Fruit fly (Drosophila melanogaster) whole organism, wandering third instar larva: ENCODE measurements around the gene mio.

ENCODE experiments used
- Abd-B ChIP-seq: fragments of >200 bp; optimal IDR thresholded peaks from 2 replicates; lab custom pipeline; 2017; ENCODE audit warnings: missing biosample characterization, missing genetic modification characterization
- CG32264 ChIP-seq: fragments of 200-800 bp; sonication (Bioruptor generic); optimal IDR thresholded peaks from 2 replicates; lab custom pipeline; 2016; ENCODE audit warnings: missing biosample characterization, missing genetic modification characterization
- CG9705 ChIP-seq: fragments of 200-800 bp; sonication (Bioruptor generic); optimal IDR thresholded peaks from 2 replicates; lab custom pipeline; 2018; ENCODE audit warnings: missing biosample characterization, mild to moderate bottlenecking, missing genetic modification characterization
- CrebA ChIP-seq: fragments of 200-800 bp; sonication (Bioruptor generic); optimal IDR thresholded peaks from 2 replicates; lab custom pipeline; 2016; ENCODE audit warnings: missing biosample characterization, mild to moderate bottlenecking, missing genetic modification characterization, borderline replicate concordance
- Dif ChIP-seq: fragments of 200-275, 200-300 bp; sonication (Bioruptor generic); optimal IDR thresholded peaks from 2 replicates; lab custom pipeline; 2018; ENCODE audit warnings: missing biosample characterization, missing genetic modification characterization; ENCODE audit not compliant: partially characterized antibody
- GATAd ChIP-seq: sonication (Bioruptor generic); optimal IDR thresholded peaks from 2 replicates; lab custom pipeline; 2016; ENCODE audit warnings: missing biosample characterization, missing genetic modification characterization
- HLH106 ChIP-seq: fragments of 200-800 bp; optimal IDR thresholded peaks from 3 replicates; lab custom pipeline; 2019; ENCODE audit warnings: missing biosample characterization, mild to moderate bottlenecking, missing genetic modification characterization, moderate library complexity
- Hnf4 ChIP-seq: fragments of 200-800 bp; sonication (Bioruptor generic); optimal IDR thresholded peaks from 2 replicates; lab custom pipeline; 2016; ENCODE audit warnings: missing biosample characterization, mild to moderate bottlenecking, missing genetic modification characterization
- Hr78 ChIP-seq: fragments of >200 bp; optimal IDR thresholded peaks from 2 replicates; lab custom pipeline; 2017; ENCODE audit warnings: missing biosample characterization, missing genetic modification characterization
- Hr83 ChIP-seq: fragments of 200-300 bp; sonication (Bioruptor generic); optimal IDR thresholded peaks from 2 replicates; lab custom pipeline; 2016; ENCODE audit warnings: missing biosample characterization, mild to moderate bottlenecking, missing genetic modification characterization, moderate library complexity; ENCODE audit not compliant: poor library complexity, severe bottlenecking
- Jra ChIP-seq: sonication (Bioruptor generic); optimal IDR thresholded peaks from 2 replicates; lab custom pipeline; 2016; ENCODE audit warnings: missing biosample characterization, missing genetic modification characterization
- Mio ChIP-seq: sonication (Bioruptor generic); optimal IDR thresholded peaks from 2 replicates; lab custom pipeline; 2016; ENCODE audit warnings: missing biosample characterization, missing genetic modification characterization
- N ChIP-seq: fragments of >200 bp; optimal IDR thresholded peaks from 2 replicates; lab custom pipeline; 2018; ENCODE audit warnings: missing biosample characterization, missing external identifiers, missing genetic modification characterization
- OdsH ChIP-seq: fragments of 200-800 bp; sonication (Bioruptor generic); optimal IDR thresholded peaks from 2 replicates; lab custom pipeline; 2016; ENCODE audit warnings: missing biosample characterization, mild to moderate bottlenecking, missing genetic modification characterization
- Rel ChIP-seq, 2 experiments: fragments of 200-800 bp; sonication (Bioruptor generic) in 1 of 2; optimal IDR thresholded peaks; 2 replicates in 1 of 2; 3 replicates in 1 of 2; lab custom pipeline; 2016 to 2019; ENCODE audit warnings: mild to moderate bottlenecking in 2 of 2, missing biosample characterization in 2 of 2, missing genetic modification characterization in 2 of 2, moderate library complexity in 1 of 2
- Sp1 ChIP-seq: fragments of 200-800 bp; sonication (Bioruptor generic); optimal IDR thresholded peaks from 3 replicates; lab custom pipeline; 2019; ENCODE audit warnings: missing biosample characterization, mild to moderate bottlenecking, missing genetic modification characterization, moderate library complexity
- Vsx2 ChIP-seq: fragments of 200-300, 225-300 bp; sonication (Bioruptor generic); optimal IDR thresholded peaks from 2 replicates; lab custom pipeline; 2018; ENCODE audit warnings: missing biosample characterization, missing genetic modification characterization; ENCODE audit not compliant: partially characterized antibody
- br ChIP-seq: fragments of 200-800 bp; sonication (Bioruptor generic); optimal IDR thresholded peaks from 2 replicates; lab custom pipeline; 2016; ENCODE audit warnings: missing biosample characterization, missing genetic modification characterization
- brk ChIP-seq: fragments of 200-800 bp; sonication (Bioruptor generic); optimal IDR thresholded peaks from 2 replicates; lab custom pipeline; 2016; ENCODE audit warnings: missing biosample characterization, mild to moderate bottlenecking, missing genetic modification characterization
- dl ChIP-seq, 2 experiments: fragments of 175-275, 200-275 bp in 1 of 2; fragments of 200-275 bp in 1 of 2; sonication (Bioruptor generic); optimal IDR thresholded peaks; lab custom pipeline; 2018; ENCODE audit warnings: mild to moderate bottlenecking in 2 of 2, missing biosample characterization in 2 of 2, missing genetic modification characterization in 2 of 2, moderate library complexity in 2 of 2; ENCODE audit not compliant: partially characterized antibody in 2 of 2, insufficient read depth in 1 of 2
- dmrt93B ChIP-seq: fragments of 200-800 bp; sonication (Bioruptor generic); optimal IDR thresholded peaks from 2 replicates; lab custom pipeline; 2018; ENCODE audit warnings: missing biosample characterization, mild to moderate bottlenecking, missing genetic modification characterization
- ey ChIP-seq: fragments of 200-800 bp; sonication (Bioruptor generic); optimal IDR thresholded peaks from 2 replicates; lab custom pipeline; 2016; ENCODE audit warnings: missing biosample characterization, missing genetic modification characterization
- foxo ChIP-seq, 2 experiments: fragments of 200-800 bp; sonication (Bioruptor generic); optimal IDR thresholded peaks; 2 replicates in 1 of 2; 3 replicates in 1 of 2; lab custom pipeline; 2016 to 2017; ENCODE audit warnings: missing biosample characterization in 2 of 2, missing genetic modification characterization in 2 of 2
- fru ChIP-seq: fragments of 200-800 bp; sonication (Bioruptor generic); optimal IDR thresholded peaks from 3 replicates; lab custom pipeline; 2016; ENCODE audit warnings: missing biosample characterization, mild to moderate bottlenecking, missing genetic modification characterization
- h ChIP-seq: fragments of 200-800 bp; sonication (Bioruptor generic); optimal IDR thresholded peaks from 3 replicates; lab custom pipeline; 2016; ENCODE audit warnings: missing biosample characterization, mild to moderate bottlenecking, missing genetic modification characterization
- jim ChIP-seq: fragments of 175-275, 200-325 bp; sonication (Bioruptor generic); optimal IDR thresholded peaks from 2 replicates; lab custom pipeline; 2016; ENCODE audit warnings: missing biosample characterization, mild to moderate bottlenecking, missing genetic modification characterization
- lola ChIP-seq: fragments of >200 bp; optimal IDR thresholded peaks from 2 replicates; lab custom pipeline; 2017; ENCODE audit warnings: missing biosample characterization, missing genetic modification characterization
- psq ChIP-seq: fragments of 200-800 bp; sonication (Bioruptor generic); optimal IDR thresholded peaks from 3 replicates; lab custom pipeline; 2017; ENCODE audit warnings: missing biosample characterization, mild to moderate bottlenecking, missing genetic modification characterization, moderate library complexity
- rgr ChIP-seq: fragments of 200-800 bp; sonication (Bioruptor generic); optimal IDR thresholded peaks from 3 replicates; lab custom pipeline; 2016; ENCODE audit warnings: missing biosample characterization, mild to moderate bottlenecking, missing genetic modification characterization
- sage ChIP-seq: fragments of 200-800 bp; sonication (Bioruptor generic); optimal IDR thresholded peaks from 2 replicates; lab custom pipeline; 2016; ENCODE audit warnings: missing biosample characterization, mild to moderate bottlenecking, missing genetic modification characterization
- sv ChIP-seq: fragments of 200-800 bp; sonication (Bioruptor generic); optimal IDR thresholded peaks from 3 replicates; lab custom pipeline; 2016; ENCODE audit warnings: missing biosample characterization, missing genetic modification characterization
- tai ChIP-seq: sonication (Bioruptor generic); optimal IDR thresholded peaks from 2 replicates; lab custom pipeline; 2016; ENCODE audit warnings: missing biosample characterization, missing genetic modification characterization
- usp ChIP-seq: fragments of >200 bp; optimal IDR thresholded peaks from 2 replicates; lab custom pipeline; 2017; ENCODE audit warnings: missing biosample characterization, missing genetic modification characterization
- woc ChIP-seq: sonication (Bioruptor generic); optimal IDR thresholded peaks from 2 replicates; lab custom pipeline; 2016; ENCODE audit warnings: missing biosample characterization, mild to moderate bottlenecking, missing genetic modification characterization

Gene mio

dm6 chr2L:2198613-2199432, 18.3 kb upstream of the mio start (continued):
- no peak for TF ChIP-seq jim (GFP tag; lab: Kevin White, UChicago)
- TF ChIP-seq HLH106 (tag; lab: Kevin White, UChicago) = peak; percentile 95
- TF ChIP-seq br (GFP tag; lab: Kevin White, UChicago) = peak; percentile 97
- TF ChIP-seq ey (GFP tag; lab: Kevin White, UChicago) = peak; percentile 98
- peak; percentile 93 for TF ChIP-seq Vsx2
- TF ChIP-seq, all 38 proteins: peak for 29

dm6 chr2L:2199433-2199796, 17.7 kb upstream of the mio start:
- TF ChIP-seq Rel (GFP tag; optimal IDR thresholded peaks at IDR 0.05; lab: Kevin White, UChicago) (peak; percentile 62), Rel (tag; optimal IDR thresholded peaks at IDR 0.05; lab: Kevin White, UChicago) (no peak), usp (no peak), OdsH (no peak), ey (GFP tag; lab: Kevin White, UChicago) (no peak), foxo (GFP tag; optimal IDR thresholded peaks at IDR 0.05; lab: Kevin White, UChicago) (no peak), rgr (GFP tag; lab: Kevin White, UChicago) (no peak), dl (GFP tag; optimal IDR thresholded peaks at IDR 0.05; lab: Kevin White, UChicago; ENCODE audit: insufficient read depth in 1 of 2, partially characterized antibody in 2 of 2) (peak in 1 of 2 experiments; percentile 11)

dm6 chr2L:2200136-2201036, 16.7 kb upstream of the mio start:
- TF ChIP-seq dl (GFP tag; optimal IDR thresholded peaks at IDR 0.05; lab: Kevin White, UChicago; ENCODE audit: insufficient read depth in 1 of 2, partially characterized antibody in 2 of 2) (peak; percentile 90 to 96), rgr (GFP tag; lab: Kevin White, UChicago) (peak; percentile 36), psq (GFP tag; lab: Kevin White, UChicago) (peak; percentile 91), CrebA (GFP tag; lab: Kevin White, UChicago) (peak; percentile 94), fru (GFP tag; lab: Kevin White, UChicago) (peak; percentile 59), brk (GFP tag; lab: Kevin White, UChicago) (no peak), Abd-B (GFP tag; lab: Kevin White, UChicago) (no peak), lola (no peak), tai (GFP tag; lab: Kevin White, UChicago) (peak; percentile 97), usp (no peak), Mio (GFP tag; lab: Kevin White, UChicago) (peak; percentile 35), GATAd (GFP tag; lab: Kevin White, UChicago) (no peak), Jra (peak; percentile 63), Vsx2 (peak; percentile 97), br (GFP tag; lab: Kevin White, UChicago) (peak; percentile 52), OdsH (peak; percentile 20), Hnf4 (GFP tag; lab: Kevin White, UChicago) (peak; percentile 75), sage (peak; percentile 63), ey (GFP tag; lab: Kevin White, UChicago) (no peak), CG9705 (GFP tag; lab: Kevin White, UChicago) (no peak), Dif (peak; percentile 97), CG32264 (peak; percentile 36), dmrt93B (GFP tag; lab: Kevin White, UChicago) (no peak), woc (peak; percentile 52), HLH106 (tag; lab: Kevin White, UChicago) (no peak), sv (no peak), Hr83 (GFP tag; lab: Kevin White, UChicago) (peak; percentile 93), Hr78 (GFP tag; lab: Kevin White, UChicago) (no peak), Rel (GFP tag; optimal IDR thresholded peaks at IDR 0.05; lab: Kevin White, UChicago) (no peak), Rel (tag; optimal IDR thresholded peaks at IDR 0.05; lab: Kevin White, UChicago) (peak; percentile 98), N (GFP tag; lab: Kevin White, UChicago) (no peak), Sp1 (no peak), h (GFP tag; lab: Kevin White, UChicago) (peak; percentile 58)
- TF ChIP-seq, all 38 proteins: peak for 19
